Worm (Caenorhabditis elegans) whole organism, L3 larva: ENCODE measurements around the gene col-10.
A peak's percentile ranks its signal among the peaks of the same experiment; 100 is the strongest.

Source experiments
- ZK546.5 ChIP-seq: sonication (generic microtip); optimal IDR thresholded peaks from 2 replicates; lab custom pipeline; 2017; ENCODE audit warnings: missing biosample characterization, missing genetic modification characterization
- aly-2 ChIP-seq: fragments of 150-350 bp; optimal IDR thresholded peaks from 2 replicates; lab custom pipeline; 2014; ENCODE audit warnings: missing biosample characterization, missing genetic modification characterization
- ama-1 ChIP-seq: fragments of 150-350 bp; optimal IDR thresholded peaks from 2 replicates; lab custom pipeline; 2018
- egl-27 ChIP-seq: sonication (generic microtip); optimal IDR thresholded peaks from 4 replicates; lab custom pipeline; 2017; ENCODE audit warnings: missing biosample characterization, missing genetic modification reagents, missing genetic modification characterization
- lin-39 ChIP-seq: fragments of 150-350 bp; optimal IDR thresholded peaks from 2 replicates; lab custom pipeline; 2018; ENCODE audit warnings: missing biosample characterization, missing genetic modification reagents, missing genetic modification characterization
- nhr-11 ChIP-seq: fragments of 150-350 bp; optimal IDR thresholded peaks from 2 replicates; lab custom pipeline; 2014; ENCODE audit warnings: missing biosample characterization, missing genetic modification characterization
- nhr-28 ChIP-seq: fragments of 150-350 bp; optimal IDR thresholded peaks from 2 replicates; lab custom pipeline; 2014; ENCODE audit warnings: missing biosample characterization, missing genetic modification characterization
- nhr-76 ChIP-seq: fragments of 150-350 bp; sonication (generic microtip); optimal IDR thresholded peaks from 5 replicates; lab custom pipeline; 2014; ENCODE audit warnings: missing biosample characterization, missing genetic modification characterization
- nhr-77 ChIP-seq: fragments of 150-350 bp; optimal IDR thresholded peaks from 2 replicates; lab custom pipeline; 2014; ENCODE audit warnings: missing biosample characterization, missing genetic modification characterization
- snpc-4 ChIP-seq: fragments of 150-350 bp; optimal IDR thresholded peaks from 2 replicates; lab custom pipeline; 2014; ENCODE audit warnings: missing biosample characterization, missing genetic modification characterization
- zag-1 ChIP-seq: fragments of 150-350 bp; optimal IDR thresholded peaks from 2 replicates; lab custom pipeline; 2014; ENCODE audit warnings: missing biosample characterization, missing genetic modification characterization

DNA sequence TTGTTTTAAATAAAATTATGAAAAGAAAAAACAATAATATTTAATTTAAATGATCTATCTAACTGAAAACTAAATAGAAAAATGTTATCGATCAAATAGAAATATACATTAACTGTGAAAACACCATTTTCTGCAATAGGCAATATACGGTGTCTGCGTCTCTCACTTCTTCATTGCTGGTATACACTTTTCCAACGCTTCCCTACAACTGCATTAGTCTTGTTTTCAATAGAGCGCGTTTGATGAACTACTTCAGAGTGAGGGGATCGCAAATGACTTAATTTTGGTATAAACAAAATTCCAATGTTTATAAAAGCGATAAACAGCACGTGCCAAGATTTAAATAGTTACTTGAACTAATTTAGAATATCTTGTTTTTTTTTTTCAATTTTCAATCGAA, 47.4 kb upstream of the col-10 start:
- peak; percentile 73 for TF ChIP-seq snpc-4 (tag; lab: Kevin White, UChicago)
- no peak for TF ChIP-seq nhr-11 (tag; lab: Kevin White, UChicago)
- TF ChIP-seq egl-27 (tag; lab: Kevin White, UChicago): no peak
- TF ChIP-seq zag-1 (tag; lab: Kevin White, UChicago): no peak
- no peak for TF ChIP-seq nhr-76 (tag; lab: Kevin White, UChicago)
- TF ChIP-seq ama-1 (lab: Kevin White, UChicago): no peak
- TF ChIP-seq lin-39 (tag; lab: Kevin White, UChicago): peak; percentile 79
- TF ChIP-seq aly-2 (tag; lab: Kevin White, UChicago): no peak
- TF ChIP-seq nhr-28 (tag; lab: Kevin White, UChicago): no peak
- TF ChIP-seq nhr-77 (tag; lab: Kevin White, UChicago): no peak
- no peak for TF ChIP-seq ZK546.5 (tag; lab: Kevin White, UChicago)
